Fruit fly (Drosophila melanogaster): ENCODE data around the gene ERp44.
A peak's percentile ranks its signal among the peaks of the same experiment; 100 is the strongest.

Gene ERp44

DNA sequence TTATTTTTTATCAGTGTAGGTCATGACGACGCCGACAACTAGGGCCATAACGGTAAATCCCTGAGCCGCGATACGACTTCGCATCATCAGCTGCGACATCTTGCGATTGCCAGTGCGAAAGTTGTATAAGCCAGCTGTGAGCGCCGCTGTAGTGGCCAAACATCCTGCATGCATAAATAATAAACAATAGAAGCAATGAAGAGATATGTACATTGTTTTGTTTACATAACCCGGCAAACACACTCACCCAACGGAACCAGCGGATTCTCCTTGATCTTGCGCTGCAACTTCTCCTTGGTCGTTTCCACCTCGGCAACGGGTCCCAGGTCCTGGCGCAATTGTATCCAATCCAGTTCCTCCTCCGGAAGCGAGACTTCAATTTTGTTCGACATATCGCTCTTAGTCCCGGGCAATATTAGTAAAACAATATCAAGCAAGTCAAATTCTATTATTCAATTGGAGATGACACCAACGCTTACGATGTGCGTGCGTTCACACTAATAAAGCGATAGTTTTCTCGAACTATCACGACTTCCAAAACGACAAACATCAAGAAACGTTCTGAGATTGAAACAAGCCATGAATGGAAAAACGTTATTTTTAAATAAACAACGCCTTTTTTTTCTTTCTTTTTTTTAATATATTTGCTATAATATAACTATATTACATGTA lies 34.2 kb upstream of the ERp44 start (continued):
- no peak for TF ChIP-seq schlank (tag; optimal IDR thresholded peaks at IDR 0.05)
- TF ChIP-seq CG1024 (GFP tag; IDR thresholded peaks at IDR 0.05), result 0 out of 2 replicates have a peak, but pooled peaks have one; percentile 10
- TF ChIP-seq CG32767 (GFP tag; IDR thresholded peaks at IDR 0.05), result no peak
- TF ChIP-seq nerfin-1 (tag; optimal IDR thresholded peaks at IDR 0.05), result no peak
- no peak for TF ChIP-seq az2 (GFP tag; optimal IDR thresholded peaks at IDR 0.05)
- no peak for TF ChIP-seq caup (GFP tag; optimal IDR thresholded peaks at IDR 0.05; ENCODE audit: severe bottlenecking)
- TF ChIP-seq phol (tag; optimal IDR thresholded peaks at IDR 0.05), result peak; percentile 5
- no peak for TF ChIP-seq CG18764 (GFP tag; optimal IDR thresholded peaks at IDR 0.05)
- TF ChIP-seq CG7786 (GFP tag; optimal IDR thresholded peaks at IDR 0.05), result no peak
- no peak for TF ChIP-seq Mrtf (GFP tag; IDR thresholded peaks at IDR 0.05)
- TF ChIP-seq pros (GFP tag; optimal IDR thresholded peaks at IDR 0.05), result no peak
- peak; percentile 78 for TF ChIP-seq CG34224 (GFP tag; IDR thresholded peaks at IDR 0.05; ENCODE audit: partially characterized antibody)
- no peak for TF ChIP-seq pum (GFP tag; optimal IDR thresholded peaks at IDR 0.05)
- TF ChIP-seq CG13424 (tag; optimal IDR thresholded peaks at IDR 0.05), result no peak
- no peak for TF ChIP-seq CG7745 (tag; optimal IDR thresholded peaks at IDR 0.05)
- TF ChIP-seq ewg (GFP tag; optimal IDR thresholded peaks at IDR 0.05), result no peak
- no peak for TF ChIP-seq bab2 (GFP tag; optimal IDR thresholded peaks at IDR 0.05)
- peak; percentile 67 for TF ChIP-seq hb (GFP tag; IDR thresholded peaks at IDR 0.05; ENCODE audit: partially characterized antibody)
- TF ChIP-seq her (GFP tag; optimal IDR thresholded peaks at IDR 0.05), result no peak
- no peak for TF ChIP-seq CG11247 (GFP tag; IDR thresholded peaks at IDR 0.05)
- TF ChIP-seq CG12769 (tag; optimal IDR thresholded peaks at IDR 0.05), result no peak
- TF ChIP-seq hbn (GFP tag; IDR thresholded peaks at IDR 0.05; ENCODE audit: partially characterized antibody), result peak; percentile 72
- TF ChIP-seq CG3163 (GFP tag; optimal IDR thresholded peaks at IDR 0.05), result no peak
- TF ChIP-seq Dp (GFP tag; optimal IDR thresholded peaks at IDR 0.05), result peak; percentile 24
- no peak for TF ChIP-seq psq (GFP tag; optimal IDR thresholded peaks at IDR 0.05)
- TF ChIP-seq jumu (GFP tag; optimal IDR thresholded peaks at IDR 0.05), result no peak
- no peak for TF ChIP-seq CG2678 (tag; optimal IDR thresholded peaks at IDR 0.05)
- TF ChIP-seq ara (GFP tag; IDR thresholded peaks at IDR 0.05), result no peak
- TF ChIP-seq CHES-1-like (GFP tag; optimal IDR thresholded peaks at IDR 0.05), result peak; percentile 24
- TF ChIP-seq Dek (tag; optimal IDR thresholded peaks at IDR 0.05), result no peak
- TF ChIP-seq lmd (GFP tag; IDR thresholded peaks at IDR 0.05), result no peak
- TF ChIP-seq CG15269 (tag; optimal IDR thresholded peaks at IDR 0.05), result no peak
- no peak for TF ChIP-seq CG2712 (tag; optimal IDR thresholded peaks at IDR 0.05)
- no peak for TF ChIP-seq ci (GFP tag; IDR thresholded peaks at IDR 0.05)
- no peak for TF ChIP-seq Dip2 (GFP tag; IDR thresholded peaks at IDR 0.05)
- no peak for TF ChIP-seq CG31365 (tag; optimal IDR thresholded peaks at IDR 0.05)
- TF ChIP-seq zfh2 (GFP tag; optimal IDR thresholded peaks at IDR 0.05), result no peak
- TF ChIP-seq chm (GFP tag; IDR thresholded peaks at IDR 0.05), result no peak
- TF ChIP-seq ac (GFP tag; optimal IDR thresholded peaks at IDR 0.05), result no peak
- TF ChIP-seq Max (GFP tag; optimal IDR thresholded peaks at IDR 0.05), result no peak
- TF ChIP-seq trh (GFP tag; optimal IDR thresholded peaks at IDR 0.05), result no peak
- TF ChIP-seq CG15011 (GFP tag; optimal IDR thresholded peaks at IDR 0.05), result no peak
- TF ChIP-seq CG6683 (GFP tag; optimal IDR thresholded peaks at IDR 0.05), result no peak
- TF ChIP-seq Bdp1 (GFP tag; optimal IDR thresholded peaks at IDR 0.05), result no peak
- TF ChIP-seq gcm2 (GFP tag; optimal IDR thresholded peaks at IDR 0.05), result no peak
- TF ChIP-seq sna (GFP tag; IDR thresholded peaks at IDR 0.05; ENCODE audit: partially characterized antibody), result peak; percentile 70
- TF ChIP-seq Eip74EF (GFP tag; optimal IDR thresholded peaks at IDR 0.05), result no peak
- no peak for TF ChIP-seq dan (GFP tag; IDR thresholded peaks at IDR 0.05)
- no peak for TF ChIP-seq Atf6 (GFP tag; IDR thresholded peaks at IDR 0.05)
- peak; percentile 86 for TF ChIP-seq Scr (GFP tag; IDR thresholded peaks at IDR 0.05; ENCODE audit: partially characterized antibody)

Data from whole organism, embryonic.